Fruit fly (Drosophila melanogaster): ENCODE data around the gene mRpL22.

Gene mRpL22

DNA sequence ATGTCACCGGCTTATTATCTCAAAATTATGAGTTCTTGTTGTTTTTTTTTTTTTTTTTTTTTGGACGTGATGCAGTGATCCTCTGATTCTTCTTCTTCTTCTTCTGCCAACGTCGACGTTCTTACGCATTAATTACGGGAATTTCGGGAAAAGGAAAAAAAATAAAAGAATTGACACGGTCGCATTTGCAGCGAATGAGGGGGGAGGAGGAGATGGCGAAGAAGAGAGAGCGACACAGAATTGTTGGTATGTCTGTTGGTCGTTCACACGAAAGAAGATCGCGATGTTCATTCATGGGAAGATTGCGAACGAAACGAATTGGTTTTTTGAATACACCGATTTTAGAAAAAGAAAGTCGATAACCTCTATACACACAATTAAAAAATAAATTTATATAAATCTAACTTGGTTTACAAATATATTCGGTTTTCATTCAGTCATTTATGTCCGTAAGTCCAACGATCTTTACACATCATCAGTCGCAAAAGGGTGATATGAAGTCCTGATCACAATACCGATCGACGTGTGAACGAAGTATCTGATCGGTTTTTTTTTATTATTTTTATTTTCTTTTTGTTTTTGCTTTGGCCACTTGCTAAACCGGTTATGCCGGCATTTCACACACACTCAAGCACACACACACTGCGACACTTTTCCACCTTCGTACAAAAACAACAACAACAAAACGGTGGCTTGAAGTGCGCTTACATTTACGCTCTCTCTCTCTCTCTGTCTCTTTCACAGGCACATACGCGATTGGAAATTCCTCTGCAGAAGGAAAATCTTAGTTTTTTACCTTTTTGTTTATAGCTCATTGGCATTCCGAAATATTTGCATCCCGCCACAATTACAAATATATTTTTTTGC, 32.8 kb upstream of the mRpL22 start (continued):
- TF ChIP-seq CG33557 (GFP tag; optimal IDR thresholded peaks at IDR 0.05) (peak; percentile 82), tin (GFP tag; optimal IDR thresholded peaks at IDR 0.05) (peak; percentile 59), CG16779 (GFP tag; IDR thresholded peaks at IDR 0.05) (no peak), Six4 (GFP tag; optimal IDR thresholded peaks at IDR 0.05) (peak; percentile 48), schlank (tag; optimal IDR thresholded peaks at IDR 0.05) (peak; percentile 16), Nf-YB (GFP tag; optimal IDR thresholded peaks at IDR 0.05) (peak; percentile 58), usp (GFP tag; optimal IDR thresholded peaks at IDR 0.05) (no peak), CG3065 (GFP tag; optimal IDR thresholded peaks at IDR 0.05) (peak; percentile 9), trem (tag; optimal IDR thresholded peaks at IDR 0.05) (peak; percentile 68), az2 (GFP tag; optimal IDR thresholded peaks at IDR 0.05) (peak; percentile 56), C15 (GFP tag; IDR thresholded peaks at IDR 0.05) (no peak), zfh1 (GFP tag; IDR thresholded peaks at IDR 0.05) (peak; percentile 75), knrl (GFP tag; IDR thresholded peaks at IDR 0.05; ENCODE audit: partially characterized antibody) (no peak), eyg (GFP tag; optimal IDR thresholded peaks at IDR 0.05) (no peak), CG15514 (GFP tag; optimal IDR thresholded peaks at IDR 0.05) (peak; percentile 28), CG10462 (GFP tag; optimal IDR thresholded peaks at IDR 0.05) (peak; percentile 59), CG4707 (GFP tag; optimal IDR thresholded peaks at IDR 0.05) (peak; percentile 5), B-H2 (GFP tag; optimal IDR thresholded peaks at IDR 0.05) (no peak), gem (tag; optimal IDR thresholded peaks at IDR 0.05) (peak; percentile 89), CG2120 (GFP tag; optimal IDR thresholded peaks at IDR 0.05) (peak; percentile 45), Bteb2 (GFP tag; optimal IDR thresholded peaks at IDR 0.05) (peak; percentile 13), CG17568 (GFP tag; optimal IDR thresholded peaks at IDR 0.05) (peak; percentile 45), CG7839 (tag; optimal IDR thresholded peaks at IDR 0.05) (peak; percentile 83), Vsx1 (GFP tag; optimal IDR thresholded peaks at IDR 0.05) (peak; percentile 62), row (GFP tag; IDR thresholded peaks at IDR 0.05) (peak; percentile 79), Max (GFP tag; optimal IDR thresholded peaks at IDR 0.05) (peak; percentile 52), cg (GFP tag; optimal IDR thresholded peaks at IDR 0.05) (peak; percentile 80), CG34422 (GFP tag; IDR thresholded peaks at IDR 0.05) (no peak), dmrt11E (tag; optimal IDR thresholded peaks at IDR 0.05) (peak; percentile 78), CG4617 (GFP tag; optimal IDR thresholded peaks at IDR 0.05; ENCODE audit: borderline replicate concordance) (no peak), fd102C (GFP tag; optimal IDR thresholded peaks at IDR 0.05) (no peak), CG8290 (GFP tag; optimal IDR thresholded peaks at IDR 0.05) (peak; percentile 58), CG8290 (tag; optimal IDR thresholded peaks at IDR 0.05) (peak in 1 of 2 experiments; percentile 36), Ada2b (GFP tag; IDR thresholded peaks at IDR 0.05) (no peak), chinmo (GFP tag; IDR thresholded peaks at IDR 0.05; ENCODE audit: partially characterized antibody) (0 out of 4 replicates have a peak, but pooled peaks have one; percentile 14), gsb-n (tag; optimal IDR thresholded peaks at IDR 0.05) (peak; percentile 73), nerfin-1 (tag; optimal IDR thresholded peaks at IDR 0.05) (peak; percentile 65), CG1603 (tag; optimal IDR thresholded peaks at IDR 0.05) (peak; percentile 29), Jarid2 (GFP tag; optimal IDR thresholded peaks at IDR 0.05) (no peak), CkIIα-i1 (GFP tag; IDR thresholded peaks at IDR 0.05) (no peak), CG12769 (tag; optimal IDR thresholded peaks at IDR 0.05) (peak; percentile 18), CG15269 (tag; optimal IDR thresholded peaks at IDR 0.05) (peak; percentile 81), CG10274 (GFP tag; optimal IDR thresholded peaks at IDR 0.05) (peak; percentile 29), CG15479 (GFP tag; optimal IDR thresholded peaks at IDR 0.05) (peak; percentile 30), tgo (GFP tag; IDR thresholded peaks at IDR 0.05) (peak; percentile 47; the same call in 1 of the 3 replicates), CG8944 (GFP tag; optimal IDR thresholded peaks at IDR 0.05) (no peak), CG18476 (GFP tag; optimal IDR thresholded peaks at IDR 0.05) (peak; percentile 53), CG30020 (tag; optimal IDR thresholded peaks at IDR 0.05) (peak; percentile 48)

Measured in whole organism, embryonic.